Worm (Caenorhabditis elegans) whole organism, L4 larva: ENCODE data around the gene K02F6.8.

Source experiments
- Y48G9A.11 ChIP-seq: fragments of 200-800 bp; sonication (Bioruptor generic); IDR thresholded peaks from 2 replicates; pipeline ENCODE4 v1.3.6; 2022; ENCODE audit warnings: missing genetic modification reagents, missing genetic modification characterization, missing compliant biosample characterization
- aly-2 ChIP-seq: sonication (generic microtip); optimal IDR thresholded peaks from 2 replicates; lab custom pipeline; 2018; ENCODE audit warnings: missing biosample characterization, missing genetic modification characterization
- egl-43 ChIP-seq: fragments of 200-800 bp; sonication (Bioruptor generic); IDR thresholded peaks from 2 replicates; pipeline ENCODE4 v1.3.6; 2022; ENCODE audit warnings: missing genetic modification reagents, missing genetic modification characterization, missing compliant biosample characterization
- hif-1 ChIP-seq, 2 experiments: sonication (generic microtip); optimal IDR thresholded peaks; 2 replicates each; lab custom pipeline; 2016 to 2017; ENCODE audit warnings: missing compliant biosample characterization in 2 of 2, missing genetic modification characterization in 2 of 2, missing genetic modification reagents in 2 of 2, missing genotype in 2 of 2, mild to moderate bottlenecking in 1 of 2
- lin-13 ChIP-seq: fragments of 150-350 bp; optimal IDR thresholded peaks from 2 replicates; lab custom pipeline; 2014; ENCODE audit warnings: missing biosample characterization, missing genetic modification reagents, missing genetic modification characterization
- mep-1 ChIP-seq: fragments of 150-350 bp; sonication (generic microtip); optimal IDR thresholded peaks from 3 replicates; lab custom pipeline; 2014; ENCODE audit warnings: missing biosample characterization, missing genetic modification characterization
- nhr-76 ChIP-seq: fragments of 150-350 bp; optimal IDR thresholded peaks from 2 replicates; lab custom pipeline; 2014; ENCODE audit warnings: missing biosample characterization, missing genetic modification characterization
- nhr-77 ChIP-seq: fragments of 150-350 bp; optimal IDR thresholded peaks from 2 replicates; lab custom pipeline; 2014; ENCODE audit warnings: missing biosample characterization, missing genetic modification characterization
- sdz-12 ChIP-seq: fragments of 200-800 bp; sonication (Bioruptor generic); optimal IDR thresholded peaks from 2 replicates; lab custom pipeline; 2018; ENCODE audit warnings: mild to moderate bottlenecking, missing genetic modification characterization, missing compliant biosample characterization

ce11 chrII:2545925-2546324 lies 11.1 kb upstream of the K02F6.8 start, which contains the start of gene K02F6.3:
- TF ChIP-seq mep-1 (tag; lab: Kevin White, UChicago) (no peak), egl-43 (GFP tag; lab: Robert Waterston, UW) (no peak), hif-1 (tag; optimal IDR thresholded peaks at IDR 0.05; lab: Kevin White, UChicago) (no peak), sdz-12 (no peak), lin-13 (GFP tag; lab: Kevin White, UChicago) (no peak), nhr-76 (tag; lab: Kevin White, UChicago) (no peak), aly-2 (tag; lab: Kevin White, UChicago) (no peak), nhr-77 (tag; lab: Kevin White, UChicago) (no peak), Y48G9A.11 (no peak)
